Fruit fly (Drosophila melanogaster): ENCODE measurements around the gene Cp38.

The Cp38 gene

dm6 chrX:8455019-8455555 is 26.6 kb upstream of the Cp38 start, which contains the start of gene org-1 (continued):
- peak; percentile 99 for TF ChIP-seq CG10959 (GFP tag; IDR thresholded peaks at IDR 0.05)
- peak; percentile 93 for TF ChIP-seq gcm (GFP tag; optimal IDR thresholded peaks at IDR 0.05)
- TF ChIP-seq Sox102F (GFP tag; optimal IDR thresholded peaks at IDR 0.05) = peak; percentile 96
- TF ChIP-seq CG10979 (tag; optimal IDR thresholded peaks at IDR 0.05) = peak; percentile 97
- TF ChIP-seq CG11696 (GFP tag; IDR thresholded peaks at IDR 0.05) = peak; percentile 93
- TF ChIP-seq CG31224 (GFP tag; IDR thresholded peaks at IDR 0.05) = peak; percentile 91
- peak; percentile 98 for TF ChIP-seq Mrtf (GFP tag; IDR thresholded peaks at IDR 0.05)
- peak; percentile 94 for TF ChIP-seq bcd (GFP tag; optimal IDR thresholded peaks at IDR 0.05)
- TF ChIP-seq prd (optimal IDR thresholded peaks at IDR 0.05) = no peak
- peak; percentile 99 for TF ChIP-seq prd (GFP tag; IDR thresholded peaks at IDR 0.05)
- TF ChIP-seq Atf-2 (GFP tag; optimal IDR thresholded peaks at IDR 0.05) = peak; percentile 80
- peak; percentile 51 for TF ChIP-seq Hmx (GFP tag; optimal IDR thresholded peaks at IDR 0.05)
- peak; percentile 78 for TF ChIP-seq CG4617 (GFP tag; optimal IDR thresholded peaks at IDR 0.05; ENCODE audit: borderline replicate concordance)
- peak; percentile 69 for TF ChIP-seq Adf1 (GFP tag; IDR thresholded peaks at IDR 0.05)
- peak; percentile 93 for TF ChIP-seq Fer3 (tag; optimal IDR thresholded peaks at IDR 0.05)
- peak; percentile 95 for TF ChIP-seq CG11695 (GFP tag; IDR thresholded peaks at IDR 0.05)
- peak; percentile 98 for TF ChIP-seq CG17328 (GFP tag; IDR thresholded peaks at IDR 0.05)
- peak; percentile 25 for TF ChIP-seq bigmax (GFP tag; optimal IDR thresholded peaks at IDR 0.05)
- TF ChIP-seq gsb-n (tag; optimal IDR thresholded peaks at IDR 0.05) = peak; percentile 95
- peak; percentile 79 for TF ChIP-seq CG9437 (GFP tag; optimal IDR thresholded peaks at IDR 0.05)
- peak; percentile 38 for TF ChIP-seq CG7928 (GFP tag; optimal IDR thresholded peaks at IDR 0.05)
- peak; percentile 78 for TF ChIP-seq mirr (GFP tag; optimal IDR thresholded peaks at IDR 0.05)
- TF ChIP-seq run (tag; optimal IDR thresholded peaks at IDR 0.05) = peak; percentile 83
- TF ChIP-seq cas (GFP tag; IDR thresholded peaks at IDR 0.05) = peak; percentile 92
- TF ChIP-seq ewg (GFP tag; optimal IDR thresholded peaks at IDR 0.05) = peak; percentile 88
- TF ChIP-seq ap (GFP tag; IDR thresholded peaks at IDR 0.05) = peak; percentile 97
- TF ChIP-seq schlank (tag; optimal IDR thresholded peaks at IDR 0.05) = peak; percentile 70
- TF ChIP-seq CG10209 (GFP tag; optimal IDR thresholded peaks at IDR 0.05) = peak; percentile 93
- TF ChIP-seq odd (GFP tag; optimal IDR thresholded peaks at IDR 0.05) = peak; percentile 80
- TF ChIP-seq chif (GFP tag; optimal IDR thresholded peaks at IDR 0.05) = peak; percentile 82 to 95
- TF ChIP-seq NC2α (GFP tag; optimal IDR thresholded peaks at IDR 0.05) = peak; percentile 33
- peak; percentile 71 for TF ChIP-seq CG1647 (GFP tag; optimal IDR thresholded peaks at IDR 0.05)
- TF ChIP-seq sna (GFP tag; IDR thresholded peaks at IDR 0.05; ENCODE audit: partially characterized antibody) = no peak
- TF ChIP-seq tup (GFP tag; optimal IDR thresholded peaks at IDR 0.05) = peak; percentile 81
- peak; percentile 92 for TF ChIP-seq org-1 (GFP tag; optimal IDR thresholded peaks at IDR 0.05)
- TF ChIP-seq sc (optimal IDR thresholded peaks at IDR 0.05) = no peak
- peak; percentile 93 for TF ChIP-seq sc (GFP tag; optimal IDR thresholded peaks at IDR 0.05)
- TF ChIP-seq CG2678 (tag; optimal IDR thresholded peaks at IDR 0.05) = peak; percentile 95
- peak; percentile 92 for TF ChIP-seq al (GFP tag; IDR thresholded peaks at IDR 0.05)
- peak; percentile 92 for TF ChIP-seq rib (GFP tag; IDR thresholded peaks at IDR 0.05)
- TF ChIP-seq sens (GFP tag) = peak; percentile 98
- TF ChIP-seq nom (GFP tag; optimal IDR thresholded peaks at IDR 0.05) = peak; percentile 84
- TF ChIP-seq CG6654 (GFP tag; optimal IDR thresholded peaks at IDR 0.05) = peak; percentile 85
- peak; percentile 93 for TF ChIP-seq bowl (GFP tag; IDR thresholded peaks at IDR 0.05)
- peak; percentile 87 to 93 for TF ChIP-seq Pdp1 (GFP tag; optimal IDR thresholded peaks at IDR 0.05)
- peak; percentile 95 for TF ChIP-seq CG14710 (tag; optimal IDR thresholded peaks at IDR 0.05)
- TF ChIP-seq CG1529 (GFP tag; optimal IDR thresholded peaks at IDR 0.05) = peak; percentile 94
- peak; percentile 88 for TF ChIP-seq Camta (GFP tag; optimal IDR thresholded peaks at IDR 0.05)
- peak; percentile 91 for TF ChIP-seq CG6813 (GFP tag; optimal IDR thresholded peaks at IDR 0.05)
- peak; percentile 97 for TF ChIP-seq CoRest (tag; optimal IDR thresholded peaks at IDR 0.05)
- peak; percentile 51 for TF ChIP-seq grn (GFP tag; optimal IDR thresholded peaks at IDR 0.05)
